Worm (Caenorhabditis elegans) whole organism, L3 larva: Measurements from ENCODE around the gene dpy-28.

Experiments used
- ZK546.5 ChIP-seq: sonication (generic microtip); optimal IDR thresholded peaks from 2 replicates; lab custom pipeline; 2017; ENCODE audit warnings: missing biosample characterization, missing genetic modification characterization
- aly-2 ChIP-seq: fragments of 150-350 bp; optimal IDR thresholded peaks from 2 replicates; lab custom pipeline; 2014; ENCODE audit warnings: missing biosample characterization, missing genetic modification characterization
- ama-1 ChIP-seq: fragments of 150-350 bp; optimal IDR thresholded peaks from 2 replicates; lab custom pipeline; 2018
- ceh-28 ChIP-seq: fragments of 150-350 bp; optimal IDR thresholded peaks from 2 replicates; lab custom pipeline; 2014; ENCODE audit warnings: missing biosample characterization, missing genetic modification reagents, missing genetic modification characterization
- ceh-9 ChIP-seq: sonication (generic microtip); optimal IDR thresholded peaks from 2 replicates; lab custom pipeline; 2018; ENCODE audit warnings: missing biosample characterization, missing genetic modification characterization
- elt-2 ChIP-seq: sonication (generic microtip); optimal IDR thresholded peaks from 2 replicates; lab custom pipeline; 2016; ENCODE audit warnings: missing genetic modification reagents, mild to moderate bottlenecking, missing genetic modification characterization, missing compliant biosample characterization
- fos-1 ChIP-seq: fragments of 150-350 bp; optimal IDR thresholded peaks from 2 replicates; lab custom pipeline; 2014; ENCODE audit warnings: missing biosample characterization, missing genetic modification characterization
- nfya-1 ChIP-seq: sonication (generic microtip); optimal IDR thresholded peaks from 2 replicates; lab custom pipeline; 2017; ENCODE audit warnings: missing genetic modification characterization, mild to moderate bottlenecking, missing compliant biosample characterization, antibody characterized with exemption, moderate library complexity; ENCODE audit not compliant: insufficient read depth
- nhr-11 ChIP-seq: fragments of 150-350 bp; optimal IDR thresholded peaks from 2 replicates; lab custom pipeline; 2014; ENCODE audit warnings: missing biosample characterization, missing genetic modification characterization
- nhr-23 ChIP-seq: fragments of 150-350 bp; optimal IDR thresholded peaks from 2 replicates; lab custom pipeline; 2014; ENCODE audit warnings: missing biosample characterization, missing genetic modification reagents, missing genetic modification characterization
- nhr-25 ChIP-seq: sonication (generic microtip); optimal IDR thresholded peaks from 2 replicates; lab custom pipeline; 2017; ENCODE audit warnings: missing biosample characterization, missing genetic modification characterization
- snpc-4 ChIP-seq: fragments of 150-350 bp; optimal IDR thresholded peaks from 2 replicates; lab custom pipeline; 2014; ENCODE audit warnings: missing biosample characterization, missing genetic modification characterization
- ztf-11 ChIP-seq: fragments of 150-350 bp; optimal IDR thresholded peaks from 2 replicates; lab custom pipeline; 2014; ENCODE audit warnings: missing biosample characterization, missing genetic modification characterization

ce11 chrIII:10721056-10721455, 41.9 kb upstream of the dpy-28 start:
- no peak for TF ChIP-seq ceh-9 (tag; lab: Kevin White, UChicago)
- TF ChIP-seq snpc-4 = no peak
- no peak for TF ChIP-seq ZK546.5 (tag; lab: Kevin White, UChicago)
- no peak for TF ChIP-seq ceh-28 (tag; lab: Kevin White, UChicago)
- no peak for TF ChIP-seq nfya-1
- no peak for TF ChIP-seq ama-1 (lab: Kevin White, UChicago)
- TF ChIP-seq nhr-23 (tag; lab: Kevin White, UChicago) = no peak
- TF ChIP-seq ztf-11 (tag; lab: Kevin White, UChicago) = no peak
- no peak for TF ChIP-seq elt-2
- no peak for TF ChIP-seq nhr-25 (tag; lab: Kevin White, UChicago)
- no peak for TF ChIP-seq fos-1 (tag; lab: Kevin White, UChicago)
- TF ChIP-seq aly-2 (tag; lab: Kevin White, UChicago) = no peak
- no peak for TF ChIP-seq nhr-11 (tag; lab: Kevin White, UChicago)
